Worm (Caenorhabditis elegans): ENCODE data around the gene srh-281.

ce11 chrV:16220020-16220419, 29.4 kb downstream of the srh-281 start:
- TF ChIP-seq him-1 (tag; optimal IDR thresholded peaks at IDR 0.05) (no peak), W03F9.2 (tag; optimal IDR thresholded peaks at IDR 0.05) (no peak)

Data from whole organism, L4/young adult.